Worm (Caenorhabditis elegans): Measurements from ENCODE around the gene B0546.4.

DNA sequence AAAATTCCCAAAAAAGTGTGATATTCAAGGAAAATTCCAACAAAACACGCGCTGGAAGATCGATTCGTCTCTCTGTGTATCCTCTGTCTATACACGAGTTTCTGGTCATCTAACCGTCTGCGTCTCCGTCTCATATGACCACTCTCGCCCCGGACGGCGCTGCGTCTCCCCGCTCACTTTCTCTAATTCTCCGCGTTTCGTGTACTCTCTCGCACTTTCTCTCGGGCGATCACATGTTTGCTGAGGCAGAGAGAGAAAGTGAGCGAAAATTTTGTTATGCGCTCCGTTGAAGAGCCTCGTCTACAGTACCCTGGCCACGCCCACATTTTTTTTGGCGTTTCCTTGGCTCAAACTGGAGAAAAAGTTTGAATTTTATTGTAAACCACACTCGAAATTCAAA is 646 bp upstream of the B0546.4 start:
- TF ChIP-seq elt-3 (tag; optimal IDR thresholded peaks at IDR 0.05) (no peak), sea-2 (GFP tag; optimal IDR thresholded peaks at IDR 0.05) (no peak), ceh-16 (tag; optimal IDR thresholded peaks at IDR 0.05) (no peak), nhr-12 (tag; optimal IDR thresholded peaks at IDR 0.05) (no peak)
